Fruit fly (Drosophila melanogaster) whole organism: ENCODE measurements around the gene AIF.
A peak's percentile ranks its signal among the peaks of the same experiment; 100 is the strongest.

ENCODE experiments used
- CG8478 ChIP-seq: fragments of >200 bp; optimal IDR thresholded peaks from 2 replicates; lab custom pipeline; 2018; ENCODE audit warnings: inconsistent platforms
- Dll ChIP-seq: fragments of >200 bp; optimal IDR thresholded peaks from 2 replicates; lab custom pipeline; 2017
- EcR ChIP-seq, 2 experiments: fragments of >200 bp; optimal IDR thresholded peaks; 2 replicates each; lab custom pipeline; 2017; ENCODE audit warnings: missing biosample characterization in 2 of 2, missing genetic modification characterization in 2 of 2, missing genetic modification reagents in 2 of 2
- pan ChIP-seq: fragments of >200 bp; optimal IDR thresholded peaks from 2 replicates; lab custom pipeline; 2017
- psq ChIP-seq: fragments of >200 bp; optimal IDR thresholded peaks from 2 replicates; lab custom pipeline; 2017
- usp ChIP-seq: fragments of >200 bp; optimal IDR thresholded peaks from 2 replicates; lab custom pipeline; 2017; ENCODE audit warnings: missing biosample characterization, missing genetic modification characterization, mixed read lengths

Gene AIF

DNA sequence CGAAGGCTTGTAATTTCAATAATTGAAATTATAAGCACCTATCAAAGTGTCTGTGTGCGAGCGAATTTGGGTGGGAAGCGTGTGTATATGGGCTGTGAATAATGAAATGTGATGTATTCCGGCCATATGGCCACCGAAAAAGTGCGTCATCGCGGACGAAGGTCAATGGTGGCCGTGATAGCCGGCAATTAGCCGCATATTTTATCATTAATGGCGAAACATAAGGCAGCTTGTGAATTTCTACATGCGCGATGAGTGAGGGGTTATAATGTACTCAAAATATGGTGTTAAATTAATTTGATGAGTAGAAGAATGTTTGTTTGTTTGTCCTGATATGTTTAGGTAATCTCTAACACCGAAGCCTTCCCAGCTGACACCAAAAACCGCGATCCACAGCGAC, 39.9 kb downstream of the AIF start:
- no peak for TF ChIP-seq EcR (GFP tag; optimal IDR thresholded peaks at IDR 0.05; lab: Kevin White, UChicago)
- TF ChIP-seq psq (lab: Kevin White, UChicago) = no peak
- TF ChIP-seq pan = no peak
- TF ChIP-seq Dll (lab: Kevin White, UChicago) = no peak
- TF ChIP-seq usp (GFP tag; lab: Kevin White, UChicago) = no peak
- no peak for TF ChIP-seq CG8478 (lab: Kevin White, UChicago)

DNA sequence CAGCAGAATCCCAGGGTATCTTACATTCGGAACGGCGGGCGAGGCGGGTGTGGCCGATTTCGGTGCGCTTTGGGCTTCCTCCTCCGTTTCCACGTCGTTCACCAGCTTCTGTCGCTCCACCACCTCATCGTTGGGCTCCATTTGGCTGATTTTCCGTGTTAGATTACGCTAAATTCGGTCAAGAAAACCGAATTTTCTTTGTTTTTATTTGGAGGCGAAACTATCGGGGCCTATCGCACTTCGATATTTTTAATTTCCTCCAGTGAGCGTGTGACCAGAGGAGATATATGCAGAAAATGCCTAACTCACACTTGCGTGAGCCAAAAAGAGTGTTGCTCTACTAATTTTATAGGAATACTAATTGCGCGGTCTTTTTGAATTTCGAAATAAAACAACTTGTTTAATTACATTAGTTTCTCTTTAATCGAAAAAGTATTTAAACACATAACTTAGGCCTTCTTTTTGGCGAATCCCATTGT, 40.6 kb downstream of the AIF start, which contains the start of gene CG10874:
Gene CG10874, minus strand, starts transcription at position 264 of the 479 bp plus-strand sequence.
- TF ChIP-seq psq (lab: Kevin White, UChicago) = no peak
- TF ChIP-seq EcR (GFP tag; optimal IDR thresholded peaks at IDR 0.05; lab: Kevin White, UChicago) = no peak
- TF ChIP-seq usp (GFP tag; lab: Kevin White, UChicago) = no peak
- no peak for TF ChIP-seq pan
- no peak for TF ChIP-seq Dll (lab: Kevin White, UChicago)
- TF ChIP-seq CG8478 (lab: Kevin White, UChicago) = no peak

DNA sequence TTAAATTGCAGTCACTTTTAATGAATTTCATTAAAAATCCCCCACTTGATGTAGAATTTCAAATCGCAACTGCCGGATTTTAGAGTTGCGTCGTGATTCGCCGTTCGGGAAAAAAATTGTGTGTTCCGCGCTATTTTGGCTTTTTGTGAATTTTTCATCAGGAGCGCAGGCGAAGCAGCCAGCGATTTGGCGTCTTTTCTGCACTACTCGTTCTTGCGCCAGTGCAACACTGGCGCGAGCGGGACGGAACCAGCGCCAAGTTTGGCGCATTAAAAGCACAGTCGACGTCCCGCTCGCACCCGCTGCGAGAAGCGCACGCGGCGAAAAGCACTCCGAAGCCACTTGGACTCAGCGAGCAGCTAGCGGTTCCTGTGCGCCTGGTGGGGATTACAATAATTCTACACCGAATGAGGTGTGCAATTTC, 41.8 kb downstream of the AIF start:
- TF ChIP-seq CG8478 (lab: Kevin White, UChicago) (peak; percentile 50), psq (lab: Kevin White, UChicago) (no peak), Dll (lab: Kevin White, UChicago) (peak; percentile 38), EcR (GFP tag; optimal IDR thresholded peaks at IDR 0.05; lab: Kevin White, UChicago) (peak; percentile 25 to 69)

DNA sequence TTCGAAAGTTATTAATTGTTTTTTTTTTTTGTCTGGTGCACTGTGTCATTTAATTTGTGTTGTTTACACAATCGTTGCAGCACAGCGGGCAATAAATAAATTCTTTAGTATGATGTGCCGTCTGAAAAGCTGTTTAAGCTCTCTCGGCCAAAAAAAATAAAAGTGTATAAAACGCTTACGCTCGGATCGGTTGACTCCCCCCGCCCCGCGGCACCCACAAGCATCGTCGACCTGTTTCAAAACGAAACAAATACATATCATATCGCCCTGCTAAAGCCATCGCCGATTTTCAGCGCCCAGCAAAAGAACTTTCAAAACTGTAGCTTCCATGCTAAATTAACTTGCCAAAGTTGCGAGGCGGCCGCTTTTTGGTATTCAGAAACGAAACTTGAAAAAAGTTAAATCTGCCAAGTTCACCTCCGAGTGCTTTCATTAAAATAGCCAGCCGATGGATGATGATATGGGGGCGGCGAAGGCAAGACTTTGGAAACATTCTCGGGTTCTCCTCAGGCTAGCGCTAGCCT, 42.8 kb downstream of the AIF start:
- TF ChIP-seq psq (lab: Kevin White, UChicago) = no peak
- peak in 1 of 2 experiments; percentile 31 for TF ChIP-seq EcR (GFP tag; optimal IDR thresholded peaks at IDR 0.05; lab: Kevin White, UChicago)
- no peak for TF ChIP-seq CG8478 (lab: Kevin White, UChicago)
- TF ChIP-seq usp (GFP tag; lab: Kevin White, UChicago) = no peak
- no peak for TF ChIP-seq Dll (lab: Kevin White, UChicago)

DNA sequence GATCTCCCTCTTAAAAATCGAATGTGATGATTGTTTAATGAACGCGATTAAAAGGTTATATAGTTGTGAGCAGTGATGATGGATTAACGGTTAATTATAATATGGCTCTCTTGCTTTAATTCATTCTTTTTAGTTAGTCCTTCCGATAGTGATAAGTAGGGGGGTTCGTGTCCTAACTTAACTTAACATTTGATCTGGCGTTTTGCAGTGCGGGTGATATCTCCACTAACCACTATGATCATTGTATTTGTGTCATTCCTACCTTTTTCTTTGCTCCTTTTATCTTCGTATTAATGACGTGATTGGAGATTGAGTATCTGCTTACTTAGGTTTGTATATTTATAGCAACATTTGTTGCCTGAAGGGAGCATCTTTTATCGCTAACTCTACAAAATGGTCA, 43.8 kb downstream of the AIF start:
- TF ChIP-seq usp (GFP tag; lab: Kevin White, UChicago) (no peak), Dll (lab: Kevin White, UChicago) (no peak), EcR (GFP tag; optimal IDR thresholded peaks at IDR 0.05; lab: Kevin White, UChicago) (no peak), CG8478 (lab: Kevin White, UChicago) (no peak), psq (lab: Kevin White, UChicago) (no peak), pan (no peak)

DNA sequence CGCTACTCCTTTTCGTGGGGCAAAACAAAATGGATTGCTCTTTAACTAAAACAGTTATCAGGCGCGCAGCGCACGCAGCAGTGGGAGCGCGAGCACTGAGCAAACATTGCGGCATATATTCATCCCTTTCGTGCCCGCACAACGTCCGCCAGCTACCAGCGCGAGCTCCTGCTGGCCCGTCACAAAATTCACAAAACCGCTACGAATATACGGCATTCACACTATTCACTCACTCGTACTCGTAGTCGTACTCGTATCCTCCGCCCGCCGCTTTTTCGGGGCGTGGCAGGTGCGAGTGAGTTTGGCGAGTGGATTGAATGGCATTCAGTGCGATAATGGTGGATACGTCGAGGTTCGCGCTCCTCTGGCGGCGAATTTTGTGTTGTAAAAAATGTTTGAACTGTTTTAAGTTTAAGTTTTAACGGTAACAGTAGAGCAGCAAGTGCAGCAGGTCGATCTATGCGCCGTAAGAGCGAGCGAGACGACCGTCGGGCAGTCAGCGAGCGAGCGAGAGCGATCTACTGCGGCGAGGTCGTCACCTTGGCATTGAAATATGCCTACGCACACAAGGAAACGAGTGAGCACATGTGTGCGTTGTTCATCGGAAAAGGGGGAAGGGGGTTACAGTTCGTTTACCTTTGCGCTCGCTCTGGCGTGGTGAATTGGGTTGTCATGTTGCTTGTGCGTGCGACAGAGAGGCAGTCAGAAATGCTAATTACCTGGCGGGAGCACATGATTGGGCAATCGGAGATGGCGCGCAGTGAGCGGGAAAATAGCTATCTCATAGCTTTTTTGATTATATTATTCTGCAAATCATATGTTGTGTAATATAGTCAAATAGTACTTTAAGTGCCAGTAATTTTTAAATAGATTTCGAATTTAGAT, 45.3 kb downstream of the AIF start:
- TF ChIP-seq psq (lab: Kevin White, UChicago) = no peak
- peak; percentile 33 for TF ChIP-seq CG8478 (lab: Kevin White, UChicago)
- peak; percentile 87 for TF ChIP-seq Dll (lab: Kevin White, UChicago)
- TF ChIP-seq pan = no peak
- no peak for TF ChIP-seq usp (GFP tag; lab: Kevin White, UChicago)
- TF ChIP-seq EcR (GFP tag; optimal IDR thresholded peaks at IDR 0.05; lab: Kevin White, UChicago) = peak; percentile 100

DNA sequence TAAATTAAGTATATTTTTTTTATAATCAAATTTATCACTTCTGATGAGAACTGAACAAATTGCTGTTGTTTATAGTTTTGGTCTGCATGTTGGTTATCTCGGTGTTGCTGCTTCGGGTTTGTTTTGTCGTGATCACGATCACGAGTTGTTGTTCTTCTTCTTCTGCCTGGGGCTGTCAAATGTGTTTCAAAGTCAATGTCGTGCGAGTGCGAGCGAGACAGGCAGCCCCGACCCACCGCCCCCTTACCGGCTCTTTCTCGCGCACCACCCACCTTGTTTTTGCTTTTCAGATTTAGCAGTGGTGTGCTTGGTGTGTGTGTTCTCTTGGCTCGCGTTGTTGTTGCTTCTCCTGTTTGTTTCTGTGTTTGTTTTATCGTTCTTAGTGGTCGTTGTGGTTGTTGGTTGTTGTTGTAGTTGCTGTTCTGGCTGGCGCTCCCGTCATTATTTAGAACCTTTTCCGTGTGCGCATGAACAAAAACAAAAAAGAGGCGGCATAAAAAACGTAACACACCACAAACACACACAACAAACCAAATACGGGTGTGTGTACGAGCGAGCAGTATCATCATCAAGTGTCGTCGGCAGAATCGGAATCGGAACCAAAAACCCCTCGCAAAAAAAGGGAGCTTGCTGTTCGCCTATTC, 46.0 kb downstream of the AIF start, which contains the start of gene COX7AL2:
Gene COX7AL2, minus strand, starts transcription at position 438 of the 644 bp plus-strand sequence.
- TF ChIP-seq CG8478 (lab: Kevin White, UChicago) (no peak), pan (no peak), EcR (GFP tag; optimal IDR thresholded peaks at IDR 0.05; lab: Kevin White, UChicago) (peak in 1 of 2 experiments; percentile 89)

DNA sequence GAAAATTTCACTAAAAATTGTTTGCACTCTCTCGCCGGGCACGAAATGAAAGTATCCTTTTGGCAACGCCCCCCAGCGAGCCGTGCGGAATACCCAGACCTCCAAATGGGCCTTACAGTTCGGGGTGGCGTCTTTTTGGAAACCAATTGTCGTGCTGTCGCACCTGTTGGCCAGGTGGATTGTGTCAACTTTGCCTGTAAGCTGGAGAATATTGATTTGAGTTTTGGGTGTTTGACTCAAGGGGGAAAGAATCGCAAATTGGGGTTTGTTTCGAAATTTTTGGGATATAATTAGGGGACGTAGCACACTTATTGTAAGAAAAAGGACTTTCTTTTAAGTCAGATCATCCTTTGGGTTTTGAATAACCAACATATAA, 46.6 kb downstream of the AIF start:
- TF ChIP-seq pan (no peak), CG8478 (lab: Kevin White, UChicago) (no peak), Dll (lab: Kevin White, UChicago) (no peak), psq (lab: Kevin White, UChicago) (no peak), usp (GFP tag; lab: Kevin White, UChicago) (no peak), EcR (GFP tag; optimal IDR thresholded peaks at IDR 0.05; lab: Kevin White, UChicago) (no peak)

DNA sequence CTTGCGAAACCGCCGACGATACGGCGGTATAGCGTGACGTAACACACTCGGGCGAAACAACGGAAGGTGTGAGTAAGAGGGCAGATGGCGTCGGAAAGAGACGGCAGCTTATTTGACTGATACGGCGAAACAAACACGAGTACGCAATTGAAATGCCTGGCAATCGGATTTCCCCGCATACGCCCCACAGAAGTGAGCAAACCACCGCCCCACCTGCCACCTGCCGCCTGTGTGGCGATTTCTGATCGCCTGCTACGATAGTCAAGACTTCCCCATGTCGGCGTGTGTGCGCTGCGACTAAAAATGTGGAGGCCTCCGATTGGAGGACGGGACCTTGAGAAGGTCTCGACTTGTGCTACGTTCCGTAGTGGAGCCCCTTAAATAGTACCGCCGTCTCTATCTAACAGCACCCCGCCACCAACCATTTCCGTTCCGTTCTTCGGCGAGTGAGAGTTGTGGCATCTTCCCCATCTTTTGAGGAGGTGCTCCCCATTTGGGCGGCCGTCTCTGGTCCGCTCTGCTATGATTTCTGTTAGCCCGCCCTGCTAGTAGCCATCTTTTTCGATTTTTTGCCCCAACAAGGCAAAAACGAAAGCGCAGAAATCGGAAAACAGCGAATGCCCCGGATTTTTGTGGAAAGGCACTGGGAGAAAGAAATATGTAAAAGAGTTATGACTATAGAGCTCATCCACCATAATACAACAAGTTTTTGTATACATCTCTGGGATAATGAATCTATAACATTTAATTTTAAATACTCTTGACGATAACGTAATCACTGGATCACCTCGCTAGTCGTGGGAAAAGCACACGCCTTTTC, 47.3 kb downstream of the AIF start:
- TF ChIP-seq Dll (lab: Kevin White, UChicago) (no peak), pan (no peak), CG8478 (lab: Kevin White, UChicago) (peak; percentile 21), psq (lab: Kevin White, UChicago) (no peak), EcR (GFP tag; optimal IDR thresholded peaks at IDR 0.05; lab: Kevin White, UChicago) (peak; percentile 65 to 90)

DNA sequence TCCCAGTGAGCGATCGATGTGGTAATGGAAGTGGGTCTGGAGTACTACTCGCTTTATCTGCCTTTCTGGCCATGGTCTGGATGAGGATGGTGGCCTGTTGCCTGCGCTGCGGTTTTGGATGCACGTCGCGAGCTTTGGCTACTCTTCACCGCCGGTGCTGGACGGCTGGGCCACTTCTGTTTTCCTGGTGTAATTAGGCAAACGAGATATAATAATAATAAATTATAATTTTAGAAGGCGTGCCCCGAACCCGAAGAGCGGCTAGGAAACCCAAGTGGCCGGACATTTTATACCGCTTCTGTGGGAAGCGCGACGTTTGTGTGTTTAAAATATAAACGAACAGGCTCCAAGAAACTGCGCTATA, 47.9 kb downstream of the AIF start:
- TF ChIP-seq psq (lab: Kevin White, UChicago) (no peak), usp (GFP tag; lab: Kevin White, UChicago) (no peak), Dll (lab: Kevin White, UChicago) (no peak), EcR (GFP tag; optimal IDR thresholded peaks at IDR 0.05; lab: Kevin White, UChicago) (no peak), pan (no peak), CG8478 (lab: Kevin White, UChicago) (no peak)
